Worm (Caenorhabditis elegans) whole organism, young adult: ENCODE results near the gene ubc-1.

Source experiments
- B0035.1 ChIP-seq: sonication (generic microtip); optimal IDR thresholded peaks from 2 replicates; lab custom pipeline; 2016; ENCODE audit warnings: missing genetic modification characterization, mild to moderate bottlenecking, missing compliant biosample characterization, missing genotype, missing genetic modification reagents
- B0336.3 ChIP-seq: fragments of 200-800 bp; sonication (Bioruptor generic); IDR thresholded peaks from 2 replicates; pipeline ENCODE4 v1.3.6; 2022; ENCODE audit warnings: missing genetic modification characterization, missing compliant biosample characterization
- C17E4.6 ChIP-seq: fragments of 200-800 bp; sonication (Bioruptor generic); IDR thresholded peaks from 2 replicates; pipeline ENCODE4 v1.3.6; 2022; ENCODE audit warnings: missing genetic modification reagents, missing genetic modification characterization, missing compliant biosample characterization
- F10E7.11 ChIP-seq: sonication (generic microtip); optimal IDR thresholded peaks from 2 replicates; lab custom pipeline; 2017; ENCODE audit warnings: mild to moderate bottlenecking, missing genetic modification characterization, moderate library complexity, missing compliant biosample characterization
- F22D6.2 ChIP-seq: sonication (generic microtip); optimal IDR thresholded peaks from 2 replicates; lab custom pipeline; 2016; ENCODE audit warnings: mild to moderate bottlenecking, missing genetic modification characterization, missing compliant biosample characterization
- F23B12.7 ChIP-seq: sonication (generic microtip); optimal IDR thresholded peaks from 2 replicates; lab custom pipeline; 2017; ENCODE audit warnings: missing genetic modification characterization, mild to moderate bottlenecking, missing compliant biosample characterization, antibody characterized with exemption, moderate library complexity; ENCODE audit not compliant: insufficient read depth
- F37B4.10 ChIP-seq: fragments of 200-800 bp; sonication (Bioruptor generic); IDR thresholded peaks from 2 replicates; pipeline ENCODE4 v1.3.6; 2022; ENCODE audit warnings: missing genetic modification characterization, missing compliant biosample characterization
- F57C9.4 ChIP-seq: sonication (generic microtip); optimal IDR thresholded peaks from 2 replicates; lab custom pipeline; 2017; ENCODE audit warnings: mild to moderate bottlenecking, missing genetic modification characterization, missing compliant biosample characterization
- K11D2.4 ChIP-seq: fragments of 200-800 bp; sonication (Bioruptor generic); IDR thresholded peaks from 2 replicates; pipeline ENCODE4 v1.3.6; 2022; ENCODE audit warnings: missing genetic modification reagents, missing genetic modification characterization, missing compliant biosample characterization
- K12H6.12 ChIP-seq: fragments of 200-800 bp; sonication (Bioruptor generic); optimal IDR thresholded peaks from 2 replicates; lab custom pipeline; 2018; ENCODE audit warnings: mild to moderate bottlenecking, missing genetic modification characterization, missing compliant biosample characterization
- T07F8.4 ChIP-seq: sonication (generic microtip); optimal IDR thresholded peaks from 2 replicates; lab custom pipeline; 2016; ENCODE audit warnings: mild to moderate bottlenecking, missing genetic modification characterization, moderate library complexity, missing compliant biosample characterization
- Y79H2A.3 ChIP-seq: fragments of 200-800 bp; sonication (Bioruptor generic); conservative IDR thresholded peaks from 2 replicates; pipeline ENCODE4 v1.3.6; 2022; ENCODE audit warnings: missing genetic modification reagents, missing genetic modification characterization, missing compliant biosample characterization
- Y95B8A.8 ChIP-seq: fragments of 200-800 bp; sonication (Bioruptor generic); IDR thresholded peaks from 2 replicates; pipeline ENCODE4 v1.3.6; 2022; ENCODE audit warnings: missing genetic modification reagents, missing genetic modification characterization, missing compliant biosample characterization
- aptf-3 ChIP-seq: fragments of 200-800 bp; sonication (Bioruptor generic); IDR thresholded peaks from 2 replicates; pipeline ENCODE4 v1.3.6; 2022; ENCODE audit warnings: missing genetic modification characterization, missing compliant biosample characterization
- atf-7 ChIP-seq: sonication (generic microtip); optimal IDR thresholded peaks from 2 replicates; lab custom pipeline; 2017; ENCODE audit warnings: mild to moderate bottlenecking, missing genetic modification characterization, missing compliant biosample characterization
- attf-3 ChIP-seq: fragments of 200-800 bp; sonication (Bioruptor generic); conservative IDR thresholded peaks from 2 replicates; pipeline ENCODE4 v1.3.6; 2022; ENCODE audit warnings: missing genetic modification reagents, missing genetic modification characterization, missing compliant biosample characterization
- ccch-3 ChIP-seq: fragments of 200-800 bp; sonication (Bioruptor generic); optimal IDR thresholded peaks from 2 replicates; lab custom pipeline; 2018; ENCODE audit warnings: mild to moderate bottlenecking, missing genetic modification characterization, missing compliant biosample characterization
- cebp-1 ChIP-seq, 2 experiments: fragments of 200-800 bp in 1 of 2; sonication (Bioruptor generic) in 1 of 2; sonication (generic microtip) in 1 of 2; IDR thresholded peaks in 1 of 2; optimal IDR thresholded peaks in 1 of 2; 2 replicates each; pipeline versions ENCODE4 v1.3.6 to Lab custom; 2017 to 2022; ENCODE audit warnings: missing compliant biosample characterization in 2 of 2, missing genetic modification characterization in 2 of 2, mild to moderate bottlenecking in 1 of 2, missing genetic modification reagents in 1 of 2, moderate library complexity in 1 of 2
- ceh-40 ChIP-seq: fragments of 200-800 bp; sonication (Bioruptor generic); IDR thresholded peaks from 2 replicates; pipeline ENCODE4 v1.3.6; 2022; ENCODE audit warnings: missing genetic modification characterization, missing compliant biosample characterization
- ceh-58 ChIP-seq: fragments of 200-800 bp; sonication (Bioruptor generic); IDR thresholded peaks from 2 replicates; pipeline ENCODE4 v1.3.6; 2022; ENCODE audit warnings: missing genetic modification characterization, missing compliant biosample characterization
- ceh-79 ChIP-seq: sonication (generic microtip); optimal IDR thresholded peaks from 2 replicates; lab custom pipeline; 2017; ENCODE audit warnings: mild to moderate bottlenecking, missing genetic modification characterization, missing compliant biosample characterization
- ets-4 ChIP-seq: fragments of 200-800 bp; sonication (Bioruptor generic); optimal IDR thresholded peaks from 2 replicates; lab custom pipeline; 2018; ENCODE audit warnings: mild to moderate bottlenecking, missing genetic modification characterization, missing compliant biosample characterization
- him-1 ChIP-seq: sonication (generic microtip); optimal IDR thresholded peaks from 2 replicates; lab custom pipeline; 2016; ENCODE audit warnings: missing genotype, missing genetic modification reagents, missing genetic modification characterization, missing compliant biosample characterization
- hlh-26 ChIP-seq: fragments of 200-800 bp; sonication (Bioruptor generic); conservative IDR thresholded peaks from 2 replicates; pipeline ENCODE4 v1.3.6; 2022; ENCODE audit warnings: missing genetic modification reagents, missing genetic modification characterization, missing compliant biosample characterization
- hmg-20 ChIP-seq: fragments of 200-800 bp; sonication (Bioruptor generic); IDR thresholded peaks from 2 replicates; pipeline ENCODE4 v1.3.6; 2022; ENCODE audit warnings: missing genetic modification reagents, missing genetic modification characterization, missing compliant biosample characterization
- lin-26 ChIP-seq: fragments of 200-800 bp; sonication (Bioruptor generic); IDR thresholded peaks from 2 replicates; pipeline ENCODE4 v1.3.6; 2022; ENCODE audit warnings: missing genetic modification reagents, missing genetic modification characterization, missing compliant biosample characterization
- lsy-27 ChIP-seq: sonication (generic microtip); optimal IDR thresholded peaks from 2 replicates; lab custom pipeline; 2017; ENCODE audit warnings: missing genetic modification characterization, mild to moderate bottlenecking, missing compliant biosample characterization, antibody characterized with exemption, missing genotype, borderline replicate concordance; ENCODE audit not compliant: insufficient read depth
- madf-8 ChIP-seq: fragments of 200-800 bp; sonication (Bioruptor generic); conservative IDR thresholded peaks from 2 replicates; pipeline ENCODE4 v1.3.6; 2022; ENCODE audit warnings: missing genetic modification reagents, missing genetic modification characterization, missing compliant biosample characterization
- mel-28 ChIP-seq: sonication (generic microtip); optimal IDR thresholded peaks from 2 replicates; lab custom pipeline; 2016; ENCODE audit warnings: borderline replicate concordance, mild to moderate bottlenecking, missing genetic modification characterization, missing compliant biosample characterization
- mxl-1 ChIP-seq: sonication (generic microtip); optimal IDR thresholded peaks from 2 replicates; lab custom pipeline; 2016; ENCODE audit warnings: missing genetic modification characterization, missing compliant biosample characterization
- nfya-2 ChIP-seq: fragments of 200-800 bp; sonication (Bioruptor generic); IDR thresholded peaks from 2 replicates; pipeline ENCODE4 v1.3.6; 2022; ENCODE audit warnings: missing genetic modification reagents, missing genetic modification characterization, missing compliant biosample characterization
- pha-4 ChIP-seq: fragments of 150-350 bp; sonication (generic microtip); optimal IDR thresholded peaks from 2 replicates; lab custom pipeline; 2014; ENCODE audit warnings: missing biosample characterization, missing genetic modification reagents, missing genetic modification characterization
- rcor-1 ChIP-seq: fragments of 200-800 bp; sonication (Bioruptor generic); IDR thresholded peaks from 2 replicates; pipeline ENCODE4 v1.3.6; 2022; ENCODE audit warnings: missing genetic modification reagents, missing genetic modification characterization, missing compliant biosample characterization
- snpc-3.4 ChIP-seq: sonication (generic microtip); optimal IDR thresholded peaks from 2 replicates; lab custom pipeline; 2017; ENCODE audit warnings: missing genetic modification characterization, mild to moderate bottlenecking, missing compliant biosample characterization, antibody characterized with exemption, moderate library complexity, missing genotype, missing genetic modification reagents
- snpc-4 ChIP-seq, 5 experiments: fragments of 150-350 bp in 1 of 5; sonication (generic microtip) in 4 of 5; optimal IDR thresholded peaks; 2 replicates each; lab custom pipeline; 2014 to 2018; ENCODE audit warnings: missing genetic modification characterization in 5 of 5, missing biosample characterization in 3 of 5, antibody characterized with exemption in 2 of 5, mild to moderate bottlenecking in 2 of 5, missing compliant biosample characterization in 2 of 5, missing genotype in 2 of 5, moderate library complexity in 2 of 5, missing genetic modification reagents in 1 of 5
- unc-62 ChIP-seq: fragments of 150-350 bp; optimal IDR thresholded peaks from 2 replicates; lab custom pipeline; 2014; ENCODE audit warnings: missing biosample characterization, missing genetic modification reagents, missing genetic modification characterization
- xnd-1 ChIP-seq: sonication (generic microtip); optimal IDR thresholded peaks from 2 replicates; lab custom pipeline; 2016; ENCODE audit warnings: missing genotype, missing genetic modification reagents, missing genetic modification characterization, missing compliant biosample characterization
- zfh-2 ChIP-seq: fragments of 200-800 bp; sonication (Bioruptor generic); conservative IDR thresholded peaks from 2 replicates; pipeline ENCODE4 v1.3.6; 2022; ENCODE audit warnings: missing genetic modification reagents, missing genetic modification characterization, missing compliant biosample characterization
- zim-3 ChIP-seq: sonication (generic microtip); optimal IDR thresholded peaks from 2 replicates; lab custom pipeline; 2017; ENCODE audit warnings: mild to moderate bottlenecking, missing genetic modification characterization, moderate library complexity, missing compliant biosample characterization
- ztf-22 ChIP-seq: fragments of 200-800 bp; sonication (Bioruptor generic); optimal IDR thresholded peaks from 2 replicates; lab custom pipeline; 2018; ENCODE audit warnings: mild to moderate bottlenecking, missing genetic modification characterization, moderate library complexity, missing compliant biosample characterization
- ztf-25 ChIP-seq: fragments of 200-800 bp; sonication (Bioruptor generic); IDR thresholded peaks from 2 replicates; pipeline ENCODE4 v1.3.6; 2022; ENCODE audit warnings: missing genetic modification reagents, missing genetic modification characterization, missing compliant biosample characterization

The ubc-1 gene

ce11 chrIV:4137472-4137871 lies 34.7 kb downstream of the ubc-1 start, which contains the start of gene F49F1.9:
TSS of gene F49F1.9 (minus strand) at chrIV:4137572.
- TF ChIP-seq zfh-2 (no peak), snpc-3.4 (tag; lab: Kevin White, UChicago) (no peak), B0035.1 (tag; lab: Kevin White, UChicago) (no peak), xnd-1 (tag; lab: Kevin White, UChicago) (no peak), ztf-25 (GFP tag; lab: Robert Waterston, UW) (no peak), hmg-20 (GFP tag; lab: Robert Waterston, UW) (no peak), ceh-58 (no peak), F57C9.4 (tag; lab: Kevin White, UChicago) (no peak), lsy-27 (tag; lab: Kevin White, UChicago) (no peak), snpc-4 (GFP tag; optimal IDR thresholded peaks at IDR 0.05; lab: Kevin White, UChicago) (no peak), snpc-4 (tag; optimal IDR thresholded peaks at IDR 0.05; lab: Kevin White, UChicago) (no peak), mxl-1 (no peak), zim-3 (tag; lab: Kevin White, UChicago) (no peak), unc-62 (GFP tag; lab: Kevin White, UChicago) (no peak), ceh-40 (no peak), pha-4 (no peak), T07F8.4 (no peak), F22D6.2 (no peak), madf-8 (no peak)

ce11 chrIV:4139022-4139421 lies 36.2 kb downstream of the ubc-1 start, which contains the start of gene F49F1.10:
TSS of gene F49F1.10 (minus strand) at chrIV:4139122.
- TF ChIP-seq ceh-58 (no peak), lin-26 (GFP tag; lab: Robert Waterston, UW) (no peak), K11D2.4 (GFP tag; lab: Robert Waterston, UW) (no peak), Y95B8A.8 (GFP tag; lab: Robert Waterston, UW) (no peak), hlh-26 (GFP tag; lab: Robert Waterston, UW) (no peak), cebp-1 (GFP tag; IDR thresholded peaks at IDR 0.05; lab: Robert Waterston, UW) (no peak), cebp-1 (tag; optimal IDR thresholded peaks at IDR 0.05; lab: Kevin White, UChicago) (no peak), ets-4 (GFP tag; lab: Kevin White, UChicago) (no peak), nfya-2 (GFP tag; lab: Robert Waterston, UW) (no peak), F10E7.11 (tag; lab: Kevin White, UChicago) (no peak), rcor-1 (no peak), ceh-40 (no peak), F37B4.10 (GFP tag; lab: Robert Waterston, UW) (no peak), K12H6.12 (tag; lab: Kevin White, UChicago) (no peak), mel-28 (tag; lab: Kevin White, UChicago) (no peak), aptf-3 (GFP tag; lab: Robert Waterston, UW) (no peak), ztf-25 (GFP tag; lab: Robert Waterston, UW) (no peak)

- TF ChIP-seq Y95B8A.8 (GFP tag; lab: Robert Waterston, UW), result no peak
- TF ChIP-seq madf-8, result no peak
- TF ChIP-seq atf-7 (tag; lab: Kevin White, UChicago), result no peak
- no peak for TF ChIP-seq cebp-1 (GFP tag; IDR thresholded peaks at IDR 0.05; lab: Robert Waterston, UW)
- TF ChIP-seq cebp-1 (tag; optimal IDR thresholded peaks at IDR 0.05; lab: Kevin White, UChicago), result no peak
- no peak for TF ChIP-seq ztf-22 (GFP tag; lab: Kevin White, UChicago)
- no peak for TF ChIP-seq him-1 (tag; lab: Kevin White, UChicago)
- TF ChIP-seq snpc-3.4 (tag; lab: Kevin White, UChicago), result no peak
- no peak for TF ChIP-seq Y79H2A.3 (GFP tag; lab: Robert Waterston, UW)
- TF ChIP-seq ccch-3, result no peak
- no peak for TF ChIP-seq F23B12.7 (tag; lab: Kevin White, UChicago)
- no peak for TF ChIP-seq mxl-1
- no peak for TF ChIP-seq attf-3
- TF ChIP-seq ceh-79 (tag; lab: Kevin White, UChicago), result no peak
- no peak for TF ChIP-seq B0336.3
- TF ChIP-seq mel-28 (tag; lab: Kevin White, UChicago), result no peak
- TF ChIP-seq lin-26 (GFP tag; lab: Robert Waterston, UW), result no peak
- no peak for TF ChIP-seq C17E4.6
- no peak for TF ChIP-seq ets-4 (GFP tag; lab: Kevin White, UChicago)
Observed at ce11 chrIV:4140265-4140664, 37.4 kb downstream of the ubc-1 start, which contains the start of gene F49F1.18. TSS of gene F49F1.18 (minus strand) at chrIV:4140365.
